Worm (Caenorhabditis elegans): ENCODE results near the gene C34E11.4.

Gene C34E11.4

DNA sequence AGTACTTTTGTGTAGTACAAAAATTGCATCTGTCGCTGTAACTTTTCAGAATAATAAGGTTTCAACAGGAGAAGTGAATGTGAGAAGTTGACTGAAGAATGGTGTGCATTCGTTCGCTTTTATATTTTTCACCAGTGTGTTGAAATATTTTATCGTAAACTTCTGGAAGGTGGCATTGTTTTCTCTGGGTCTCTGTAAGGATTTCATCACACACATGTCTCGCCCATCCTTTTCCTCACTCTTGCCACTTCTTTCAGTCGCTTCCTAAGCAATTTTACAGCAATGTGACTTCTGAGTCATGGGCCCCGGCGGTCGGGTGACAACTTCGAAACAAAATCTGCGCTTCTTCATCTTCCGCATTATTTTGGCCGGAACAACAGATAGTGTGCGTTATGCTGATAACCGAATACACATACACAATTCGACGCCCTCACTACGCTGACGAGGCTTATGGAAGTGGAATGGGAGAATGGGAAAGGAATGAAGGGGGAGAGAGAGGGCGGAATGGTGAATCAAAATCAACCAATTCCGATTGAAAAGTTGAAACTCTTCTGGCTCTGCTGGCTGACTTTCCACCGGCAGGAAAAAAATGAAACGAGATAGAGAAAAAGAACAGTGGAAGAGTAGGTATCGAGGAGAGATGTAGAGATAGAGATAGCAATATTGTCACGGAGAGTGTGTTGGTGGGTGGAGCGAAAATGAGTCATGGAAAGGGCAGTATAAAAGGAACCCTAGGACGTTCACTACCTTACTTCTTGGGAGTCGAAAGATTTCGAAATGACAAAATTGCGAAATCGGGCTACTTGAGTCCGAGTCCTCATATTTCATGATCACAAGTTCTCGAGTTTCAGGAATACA lies 12.4 kb upstream of the C34E11.4 start (continued):
- TF ChIP-seq dmd-9 (GFP tag; IDR thresholded peaks at IDR 0.05) (no peak), F26F4.8 (GFP tag; conservative IDR thresholded peaks at IDR 0.05) (no peak), R02D3.7 (tag; optimal IDR thresholded peaks at IDR 0.05) (no peak), zag-1 (tag; optimal IDR thresholded peaks at IDR 0.05) (no peak), lin-1 (GFP tag; IDR thresholded peaks at IDR 0.05) (no peak), rbr-2 (tag; optimal IDR thresholded peaks at IDR 0.05) (no peak)

DNA sequence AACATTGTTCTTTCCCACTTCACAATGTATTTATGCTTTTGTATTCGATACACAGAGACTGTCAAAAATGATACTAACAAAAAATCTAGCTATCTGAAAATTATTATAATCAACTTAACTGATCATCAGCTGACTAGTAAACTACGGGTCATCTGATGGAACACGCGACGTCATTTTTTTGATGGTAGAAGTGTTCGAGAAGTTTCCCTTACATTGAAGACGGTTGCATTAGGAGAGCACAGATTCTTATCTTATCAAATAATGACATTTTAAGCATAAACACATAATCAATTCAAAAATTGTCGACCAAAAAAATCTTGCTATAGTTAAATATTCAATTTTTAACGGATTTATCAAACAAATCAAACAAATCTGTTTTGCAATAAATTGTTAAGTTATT lies 11.3 kb upstream of the C34E11.4 start:
- TF ChIP-seq lsy-2 (tag; optimal IDR thresholded peaks at IDR 0.05) (peak in 1 of 2 experiments; percentile 31), Y105C5A.15 (GFP tag; IDR thresholded peaks at IDR 0.05) (no peak), sdz-12 (GFP tag; optimal IDR thresholded peaks at IDR 0.05) (no peak), mep-1 (tag; optimal IDR thresholded peaks at IDR 0.05) (peak; percentile 4), nhr-48 (tag; optimal IDR thresholded peaks at IDR 0.05) (peak; percentile 76), jun-1 (tag; optimal IDR thresholded peaks at IDR 0.05) (no peak), fkh-10 (GFP tag; optimal IDR thresholded peaks at IDR 0.05) (no peak), ztf-7 (tag; optimal IDR thresholded peaks at IDR 0.05) (no peak), ceh-82 (tag; optimal IDR thresholded peaks at IDR 0.05) (no peak), dve-1 (tag; optimal IDR thresholded peaks at IDR 0.05; ENCODE audit: insufficient read depth) (peak; percentile 85), hlh-30 (tag; optimal IDR thresholded peaks at IDR 0.05; ENCODE audit: insufficient read depth) (peak; percentile 79), nhr-102 (tag; optimal IDR thresholded peaks at IDR 0.05) (peak; percentile 69), egl-43 (GFP tag; IDR thresholded peaks at IDR 0.05) (no peak), nhr-6 (tag; optimal IDR thresholded peaks at IDR 0.05) (no peak), daf-16 (GFP tag; optimal IDR thresholded peaks at IDR 0.05) (peak in 1 of 2 experiments; percentile 30), daf-16 (tag; optimal IDR thresholded peaks at IDR 0.05) (peak; percentile 91), daf-19 (GFP tag; conservative IDR thresholded peaks at IDR 0.05) (no peak), nhr-28 (tag; optimal IDR thresholded peaks at IDR 0.05) (peak; percentile 80), hlh-11 (tag; optimal IDR thresholded peaks at IDR 0.05) (peak; percentile 86), F37D6.2 (tag; optimal IDR thresholded peaks at IDR 0.05) (no peak), mdt-29 (GFP tag; IDR thresholded peaks at IDR 0.05) (peak; percentile 87), mes-2 (tag; optimal IDR thresholded peaks at IDR 0.05; ENCODE audit: poor library complexity, severe bottlenecking) (peak; percentile 27), lin-39 (tag; optimal IDR thresholded peaks at IDR 0.05) (no peak), lin-15B (tag; optimal IDR thresholded peaks at IDR 0.05) (peak; percentile 9), T26A8.4 (GFP tag; IDR thresholded peaks at IDR 0.05) (0 out of 2 replicates have a peak, but pooled peaks have one; percentile 29), madf-9 (GFP tag; conservative IDR thresholded peaks at IDR 0.05) (no peak), dmd-6 (GFP tag; IDR thresholded peaks at IDR 0.05) (peak; percentile 65), hif-1 (tag; optimal IDR thresholded peaks at IDR 0.05) (peak in 1 of 2 experiments; percentile 33)

DNA sequence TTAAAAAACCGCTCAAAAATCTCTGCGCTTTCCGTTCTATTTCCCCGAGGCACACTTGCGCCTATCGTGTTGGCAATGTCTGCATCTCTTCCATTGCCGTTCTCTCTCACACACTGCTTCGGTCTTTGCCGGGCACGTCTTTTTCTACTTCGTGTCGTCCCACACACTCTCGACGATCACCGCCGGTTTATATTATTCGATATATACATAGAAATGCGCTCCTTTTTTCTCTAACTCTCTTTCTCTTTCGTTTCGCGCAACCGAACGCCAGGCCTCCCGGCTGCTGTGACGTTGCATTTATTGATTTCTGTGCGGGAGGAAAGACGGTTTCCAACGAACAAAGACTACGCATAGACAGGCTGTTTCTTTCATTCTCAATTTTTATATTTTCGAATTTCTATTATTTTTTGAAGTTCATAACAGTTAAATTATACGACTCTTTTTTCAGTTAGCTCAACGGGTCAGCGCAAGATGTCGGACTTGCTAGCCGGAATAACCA lies 5.9 kb upstream of the C34E11.4 start, which contains the start of gene rsd-3:
Gene rsd-3, plus strand, starts transcription at position 449 of the 499 bp plus-strand sequence.
- TF ChIP-seq nhr-102 (tag; optimal IDR thresholded peaks at IDR 0.05) (peak; percentile 30), dmd-9 (GFP tag; IDR thresholded peaks at IDR 0.05) (no peak), dpl-1 (GFP tag; optimal IDR thresholded peaks at IDR 0.05) (peak; percentile 20), lir-3 (tag; optimal IDR thresholded peaks at IDR 0.05) (no peak), gei-8 (GFP tag; optimal IDR thresholded peaks at IDR 0.05) (no peak), mxl-3 (GFP tag; optimal IDR thresholded peaks at IDR 0.05) (peak; percentile 63), daf-16 (GFP tag; optimal IDR thresholded peaks at IDR 0.05) (no peak), daf-16 (tag; optimal IDR thresholded peaks at IDR 0.05) (peak; percentile 45), Y105C5A.15 (GFP tag; IDR thresholded peaks at IDR 0.05) (no peak), arid-1 (GFP tag; conservative IDR thresholded peaks at IDR 0.05) (no peak), aha-1 (tag) (peak; percentile 95), hif-1 (tag; optimal IDR thresholded peaks at IDR 0.05) (peak in 1 of 2 experiments; percentile 29), pha-4 (GFP tag; IDR thresholded peaks at IDR 0.05) (peak; percentile 38; the same call in 1 of the 2 replicates), pha-4 (tag; optimal IDR thresholded peaks at IDR 0.05) (peak; percentile 70), vab-7 (GFP tag; IDR thresholded peaks at IDR 0.05) (no peak), mdl-1 (tag; optimal IDR thresholded peaks at IDR 0.05) (peak in 1 of 2 experiments; percentile 65), ztf-7 (tag; optimal IDR thresholded peaks at IDR 0.05) (peak; percentile 43), nhr-6 (tag; optimal IDR thresholded peaks at IDR 0.05) (peak; percentile 56), dve-1 (tag; optimal IDR thresholded peaks at IDR 0.05; ENCODE audit: insufficient read depth) (peak; percentile 81), T20F7.1 (GFP tag; optimal IDR thresholded peaks at IDR 0.05) (no peak), nhr-77 (tag; optimal IDR thresholded peaks at IDR 0.05) (no peak)

Data from whole organism, L4 larva.